Fruit fly (Drosophila melanogaster) whole organism, embryonic: ENCODE measurements around the gene CG5290.

Experiments
- CG1233 ChIP-seq: fragments of 200-800 bp; sonication (Bioruptor generic); optimal IDR thresholded peaks from 4 replicates; lab custom pipeline; 2018; ENCODE audit warnings: missing biosample characterization, mild to moderate bottlenecking, missing genetic modification characterization
- CG13123 ChIP-seq: fragments of 200-800 bp; sonication (Bioruptor generic); optimal IDR thresholded peaks from 2 replicates; lab custom pipeline; 2016; ENCODE audit warnings: missing biosample characterization, missing genetic modification characterization
- CG13624 ChIP-seq: fragments of 200-800 bp; sonication (Bioruptor generic); optimal IDR thresholded peaks from 2 replicates; lab custom pipeline; 2016; ENCODE audit warnings: missing biosample characterization, missing genetic modification characterization
- CG14014 ChIP-seq: fragments of 200-800 bp; sonication (Bioruptor generic); IDR thresholded peaks from 2 replicates; pipeline ENCODE4 v1.3.6; 2022; ENCODE audit warnings: missing biosample characterization, missing genetic modification characterization
- CG16815 ChIP-seq: fragments of 200-800 bp; sonication (Bioruptor generic); optimal IDR thresholded peaks from 3 replicates; lab custom pipeline; 2017; ENCODE audit warnings: missing biosample characterization, mild to moderate bottlenecking, missing genetic modification characterization
- CG17802 ChIP-seq: fragments of 200-800 bp; sonication (Bioruptor generic); optimal IDR thresholded peaks from 2 replicates; lab custom pipeline; 2018; ENCODE audit warnings: missing biosample characterization, mild to moderate bottlenecking, missing genetic modification characterization, moderate library complexity
- CG2712 ChIP-seq: fragments of 200-800 bp; optimal IDR thresholded peaks from 3 replicates; lab custom pipeline; 2019; ENCODE audit warnings: missing biosample characterization, mild to moderate bottlenecking, missing genetic modification characterization, moderate library complexity
- CG30431 ChIP-seq: fragments of 200-800 bp; sonication (Bioruptor generic); optimal IDR thresholded peaks from 2 replicates; lab custom pipeline; 2017; ENCODE audit warnings: missing biosample characterization, missing genetic modification characterization
- CG31388 ChIP-seq: fragments of 200-800 bp; sonication (Bioruptor generic); optimal IDR thresholded peaks from 2 replicates; lab custom pipeline; 2016; ENCODE audit warnings: missing biosample characterization, missing genetic modification characterization
- CG34422 ChIP-seq: fragments of 200-800 bp; sonication (Bioruptor generic); IDR thresholded peaks from 3 replicates; pipeline ENCODE4 v1.3.6; 2022; ENCODE audit warnings: missing biosample characterization, missing genetic modification characterization
- CG4360 ChIP-seq: fragments of 200-800 bp; sonication (Bioruptor generic); IDR thresholded peaks from 2 replicates; pipeline ENCODE4 v1.3.6; 2022; ENCODE audit warnings: missing biosample characterization, missing genetic modification characterization
- CG43689 ChIP-seq: fragments of 200-800 bp; sonication (Bioruptor generic); IDR thresholded peaks from 2 replicates; pipeline ENCODE4 v1.3.6; 2022; ENCODE audit warnings: missing biosample characterization, missing genetic modification characterization
- CG4424 ChIP-seq: fragments of 200-800 bp; sonication (Bioruptor generic); optimal IDR thresholded peaks from 3 replicates; lab custom pipeline; 2016; ENCODE audit warnings: missing biosample characterization, missing genetic modification characterization
- CG5953 ChIP-seq: fragments of 200-800 bp; sonication (Bioruptor generic); IDR thresholded peaks from 2 replicates; pipeline ENCODE4 v1.3.6; 2022; ENCODE audit warnings: missing biosample characterization, missing genetic modification characterization
- CG6683 ChIP-seq: fragments of 200-800 bp; sonication (Bioruptor generic); optimal IDR thresholded peaks from 2 replicates; lab custom pipeline; 2017; ENCODE audit warnings: missing biosample characterization, mild to moderate bottlenecking, missing genetic modification characterization, missing genetic modification reagents
- CG6791 ChIP-seq: fragments of 200-800 bp; sonication (Bioruptor generic); IDR thresholded peaks from 3 replicates; pipeline ENCODE4 v1.3.6; 2022; ENCODE audit warnings: missing biosample characterization, missing genetic modification characterization; ENCODE audit not compliant: partially characterized antibody
- CG8765 ChIP-seq: fragments of 200-800 bp; sonication (Bioruptor generic); IDR thresholded peaks from 2 replicates; pipeline ENCODE4 v1.3.6; 2022; ENCODE audit warnings: missing biosample characterization, missing genetic modification characterization
- D ChIP-seq, 2 experiments: fragments of 200-800 bp in 1 of 2; fragments of >200 bp in 1 of 2; sonication (Bioruptor generic) in 1 of 2; optimal IDR thresholded peaks; 2 replicates in 1 of 2; 3 replicates in 1 of 2; lab custom pipeline; 2017; ENCODE audit warnings: mild to moderate bottlenecking in 1 of 2, missing biosample characterization in 1 of 2, missing genetic modification characterization in 1 of 2, missing genetic modification reagents in 1 of 2
- Dad ChIP-seq: fragments of 200-800 bp; sonication (Bioruptor generic); optimal IDR thresholded peaks from 3 replicates; lab custom pipeline; 2016; ENCODE audit warnings: missing biosample characterization, missing genetic modification characterization
- Hand ChIP-seq: fragments of 200-800 bp; sonication (Bioruptor generic); optimal IDR thresholded peaks from 2 replicates; lab custom pipeline; 2017; ENCODE audit warnings: mild to moderate bottlenecking, missing biosample characterization, missing genetic modification reagents, missing genetic modification characterization
- HmgZ ChIP-seq: fragments of 200-800 bp; sonication (Bioruptor generic); optimal IDR thresholded peaks from 2 replicates; lab custom pipeline; 2018; ENCODE audit warnings: missing biosample characterization, mild to moderate bottlenecking, missing genetic modification characterization
- Lim3 ChIP-seq: fragments of 200-800 bp; sonication (Bioruptor generic); IDR thresholded peaks from 2 replicates; pipeline ENCODE4 v1.3.6; 2022; ENCODE audit warnings: missing biosample characterization, missing genetic modification characterization
- MBD-R2 ChIP-seq: fragments of 200-800 bp; sonication (Bioruptor generic); IDR thresholded peaks from 2 replicates; pipeline ENCODE4 v1.3.6; 2022; ENCODE audit warnings: missing biosample characterization, missing genetic modification characterization
- MESR4 ChIP-seq: fragments of 200-800 bp; sonication (Bioruptor generic); optimal IDR thresholded peaks from 2 replicates; lab custom pipeline; 2018; ENCODE audit warnings: missing biosample characterization, mild to moderate bottlenecking, missing genetic modification characterization, moderate library complexity
- Max ChIP-seq: fragments of 200-800 bp; sonication (Bioruptor generic); optimal IDR thresholded peaks from 2 replicates; lab custom pipeline; 2016; ENCODE audit warnings: missing biosample characterization, mild to moderate bottlenecking, missing genetic modification characterization
- NC2β ChIP-seq: fragments of 200-800 bp; sonication (Bioruptor generic); optimal IDR thresholded peaks from 2 replicates; lab custom pipeline; 2016; ENCODE audit warnings: missing biosample characterization, missing genetic modification characterization
- Oaz ChIP-seq: fragments of 200-800 bp; sonication (Bioruptor generic); IDR thresholded peaks from 2 replicates; pipeline ENCODE4 v1.3.6; 2022; ENCODE audit warnings: missing biosample characterization, missing genetic modification characterization
- Optix ChIP-seq: fragments of 200-800 bp; sonication (Bioruptor generic); IDR thresholded peaks from 3 replicates; pipeline ENCODE4 v1.3.6; 2022; ENCODE audit warnings: missing biosample characterization, missing genetic modification characterization
- Spps ChIP-seq: fragments of 200-800 bp; sonication (Bioruptor generic); optimal IDR thresholded peaks from 2 replicates; lab custom pipeline; 2018; ENCODE audit warnings: missing biosample characterization, mild to moderate bottlenecking, missing genetic modification characterization
- Sry-β ChIP-seq: fragments of 200-800 bp; sonication (Bioruptor generic); optimal IDR thresholded peaks from 2 replicates; lab custom pipeline; 2018; ENCODE audit warnings: missing biosample characterization, mild to moderate bottlenecking, missing genetic modification characterization, moderate library complexity
- TFAM ChIP-seq: fragments of 200-800 bp; sonication (Bioruptor generic); optimal IDR thresholded peaks from 2 replicates; lab custom pipeline; 2017; ENCODE audit warnings: missing biosample characterization, missing genetic modification characterization, inconsistent platforms
- ac ChIP-seq: fragments of 200-800 bp; sonication (Bioruptor generic); optimal IDR thresholded peaks from 3 replicates; lab custom pipeline; 2017; ENCODE audit warnings: missing biosample characterization, mild to moderate bottlenecking, missing genetic modification characterization
- amos ChIP-seq: fragments of 200-800 bp; sonication (Bioruptor generic); IDR thresholded peaks from 2 replicates; pipeline ENCODE4 v1.3.6; 2022; ENCODE audit warnings: missing biosample characterization, missing genetic modification characterization; ENCODE audit not compliant: partially characterized antibody
- chn ChIP-seq: fragments of 200-800 bp; sonication (Bioruptor generic); optimal IDR thresholded peaks from 2 replicates; lab custom pipeline; 2016; ENCODE audit warnings: missing biosample characterization, missing genetic modification characterization
- crc ChIP-seq: fragments of 200-800 bp; sonication (Bioruptor generic); optimal IDR thresholded peaks from 2 replicates; lab custom pipeline; 2016; ENCODE audit warnings: missing biosample characterization, missing genetic modification characterization
- crp ChIP-seq, 2 experiments: fragments of 200-800 bp; sonication (Bioruptor generic); optimal IDR thresholded peaks; 2 replicates in 1 of 2; 3 replicates in 1 of 2; lab custom pipeline; 2017; ENCODE audit warnings: missing biosample characterization in 2 of 2, missing genetic modification characterization in 2 of 2, mild to moderate bottlenecking in 1 of 2, moderate library complexity in 1 of 2
- cwo ChIP-seq: fragments of 200-800 bp; sonication (Bioruptor generic); optimal IDR thresholded peaks from 3 replicates; lab custom pipeline; 2017; ENCODE audit warnings: missing biosample characterization, missing genetic modification characterization, mild to moderate bottlenecking, moderate library complexity, missing genetic modification reagents
- dm ChIP-seq: fragments of 200-800 bp; sonication (Bioruptor generic); optimal IDR thresholded peaks from 3 replicates; lab custom pipeline; 2016; ENCODE audit warnings: missing biosample characterization, missing genetic modification characterization
- en ChIP-seq: fragments of 200-800 bp; sonication (Bioruptor generic); optimal IDR thresholded peaks from 2 replicates; lab custom pipeline; 2016; ENCODE audit warnings: missing biosample characterization, missing genetic modification characterization
- fd64A ChIP-seq: fragments of 200-800 bp; sonication (Bioruptor generic); optimal IDR thresholded peaks from 3 replicates; lab custom pipeline; 2018; ENCODE audit warnings: missing biosample characterization, mild to moderate bottlenecking, missing genetic modification characterization
- grau ChIP-seq: fragments of 200-800 bp; optimal IDR thresholded peaks from 3 replicates; lab custom pipeline; 2019; ENCODE audit warnings: missing biosample characterization, mild to moderate bottlenecking, missing genetic modification characterization, moderate library complexity
- grn ChIP-seq: fragments of 200-800 bp; sonication (Bioruptor generic); optimal IDR thresholded peaks from 3 replicates; lab custom pipeline; 2017; ENCODE audit warnings: missing biosample characterization, missing genetic modification characterization
- her ChIP-seq: fragments of 200-800 bp; sonication (Bioruptor generic); optimal IDR thresholded peaks from 2 replicates; lab custom pipeline; 2016; ENCODE audit warnings: missing biosample characterization, missing genetic modification characterization
- klu ChIP-seq: fragments of 200-800 bp; sonication (Bioruptor generic); IDR thresholded peaks from 2 replicates; pipeline ENCODE4 v1.3.6; 2022; ENCODE audit warnings: missing biosample characterization, missing genetic modification characterization
- luna ChIP-seq: fragments of 200-800 bp; sonication (Bioruptor generic); optimal IDR thresholded peaks from 2 replicates; lab custom pipeline; 2016; ENCODE audit warnings: missing biosample characterization, missing genetic modification characterization
- pzg ChIP-seq: fragments of 200-800 bp; sonication (Bioruptor generic); optimal IDR thresholded peaks from 3 replicates; lab custom pipeline; 2018; ENCODE audit warnings: missing biosample characterization, mild to moderate bottlenecking, missing genetic modification characterization, moderate library complexity
- ro ChIP-seq: fragments of 200-800 bp; sonication (Bioruptor generic); IDR thresholded peaks from 2 replicates; pipeline ENCODE4 v1.3.6; 2022; ENCODE audit warnings: missing biosample characterization, missing genetic modification characterization
- stc ChIP-seq: fragments of 200-800 bp; sonication (Bioruptor generic); IDR thresholded peaks from 2 replicates; pipeline ENCODE4 v1.3.6; 2022; ENCODE audit warnings: missing biosample characterization, missing genetic modification characterization
- unc-4 ChIP-seq: fragments of 200-800 bp; sonication (Bioruptor generic); IDR thresholded peaks from 2 replicates; pipeline ENCODE4 v1.3.6; 2022; ENCODE audit warnings: missing biosample characterization, missing genetic modification characterization; ENCODE audit not compliant: partially characterized antibody
- vfl ChIP-seq: fragments of 200-800 bp; sonication (Bioruptor generic); optimal IDR thresholded peaks from 2 replicates; lab custom pipeline; 2016; ENCODE audit warnings: missing biosample characterization, missing genetic modification characterization
- vnd ChIP-seq: fragments of 200-800 bp; sonication (Bioruptor generic); IDR thresholded peaks from 3 replicates; pipeline ENCODE4 v1.3.6; 2022; ENCODE audit warnings: missing biosample characterization, missing genetic modification characterization; ENCODE audit not compliant: partially characterized antibody

Gene CG5290

dm6 chr3L:17912448-17912847, at the start of gene CG5290:
CG5290 (minus strand) TSS chr3L:17912565.
- TF ChIP-seq dm (peak; percentile 17), CG43689 (GFP tag; lab: Robert Waterston, UW) (no peak), CG4360 (GFP tag; lab: Robert Waterston, UW) (no peak), Hand (GFP tag; lab: Kevin White, UChicago) (no peak), Optix (GFP tag; lab: Robert Waterston, UW) (no peak), chn (GFP tag; lab: Kevin White, UChicago) (peak; percentile 6), CG1233 (GFP tag; lab: Kevin White, UChicago) (no peak), grn (no peak), stc (GFP tag; lab: Robert Waterston, UW) (no peak), TFAM (GFP tag; lab: Kevin White, UChicago) (no peak), HmgZ (tag; lab: Kevin White, UChicago) (peak; percentile 61), vfl (peak; percentile 3), CG13624 (GFP tag; lab: Kevin White, UChicago) (peak; percentile 37), MESR4 (GFP tag; lab: Kevin White, UChicago) (no peak), CG16815 (no peak), CG6683 (GFP tag; lab: Kevin White, UChicago) (no peak), grau (tag; lab: Kevin White, UChicago) (peak; percentile 29), CG8765 (GFP tag; lab: Robert Waterston, UW) (no peak), Dad (GFP tag; lab: Kevin White, UChicago) (no peak), ac (GFP tag; lab: Kevin White, UChicago) (no peak), Oaz (GFP tag; lab: Robert Waterston, UW) (no peak), her (GFP tag; lab: Kevin White, UChicago) (peak; percentile 32), Max (GFP tag; lab: Kevin White, UChicago) (no peak), Spps (tag; lab: Kevin White, UChicago) (no peak), CG31388 (GFP tag; lab: Kevin White, UChicago) (no peak), CG6791 (0 out of 3 replicates have a peak, but pooled peaks have one; percentile 37), CG13123 (no peak), ro (GFP tag; lab: Robert Waterston, UW) (no peak), CG2712 (no peak), fd64A (GFP tag; lab: Kevin White, UChicago) (no peak), amos (GFP tag; lab: Robert Waterston, UW) (no peak; the same call in 1 of the 2 replicates), CG5953 (GFP tag; lab: Robert Waterston, UW) (no peak), D (optimal IDR thresholded peaks at IDR 0.05; lab: Kevin White, UChicago) (no peak), D (GFP tag; optimal IDR thresholded peaks at IDR 0.05; lab: Kevin White, UChicago) (no peak), crp (GFP tag; optimal IDR thresholded peaks at IDR 0.05; lab: Kevin White, UChicago) (peak; percentile 66 to 94), luna (GFP tag; lab: Kevin White, UChicago) (no peak), en (no peak), unc-4 (GFP tag; lab: Robert Waterston, UW) (peak; percentile 68; the same call in 1 of the 2 replicates), klu (GFP tag; lab: Robert Waterston, UW) (no peak), MBD-R2 (peak; percentile 49), crc (peak; percentile 13), vnd (GFP tag; lab: Robert Waterston, UW) (peak; percentile 54; the same call in 2 of the 3 replicates), CG30431 (GFP tag; lab: Kevin White, UChicago) (no peak), cwo (GFP tag; lab: Kevin White, UChicago) (no peak), CG4424 (GFP tag; lab: Kevin White, UChicago) (peak; percentile 18), pzg (peak; percentile 71), CG34422 (GFP tag; lab: Robert Waterston, UW) (no peak), CG17802 (tag; lab: Kevin White, UChicago) (no peak), NC2β (no peak), Sry-β (GFP tag; lab: Kevin White, UChicago) (no peak), CG14014 (GFP tag; lab: Robert Waterston, UW) (no peak), Lim3 (GFP tag; lab: Robert Waterston, UW) (no peak)
